Fruit fly (Drosophila melanogaster) whole organism, embryonic: Measurements from ENCODE around the gene CG1764.

ENCODE experiments used
- Atf-2 ChIP-seq: fragments of 200-800 bp; sonication (Bioruptor generic); optimal IDR thresholded peaks from 2 replicates; lab custom pipeline; 2016; ENCODE audit warnings: missing biosample characterization, missing genetic modification characterization
- Blimp-1 ChIP-seq: fragments of 200-800 bp; sonication (Bioruptor generic); optimal IDR thresholded peaks from 3 replicates; lab custom pipeline; 2018; ENCODE audit warnings: missing biosample characterization, missing genetic modification characterization, mild to moderate bottlenecking, moderate library complexity, missing genetic modification reagents
- CG10366 ChIP-seq: fragments of 200-800 bp; sonication (Bioruptor generic); IDR thresholded peaks from 2 replicates; pipeline ENCODE4 v1.3.6; 2022; ENCODE audit warnings: missing biosample characterization, missing genetic modification characterization
- CG11398 ChIP-seq: fragments of 200-800 bp; sonication (Bioruptor generic); optimal IDR thresholded peaks from 2 replicates; lab custom pipeline; 2016; ENCODE audit warnings: missing biosample characterization, missing genetic modification characterization
- CG11504 ChIP-seq: fragments of 200-800 bp; sonication (Bioruptor generic); optimal IDR thresholded peaks from 3 replicates; lab custom pipeline; 2019; ENCODE audit warnings: missing biosample characterization, mild to moderate bottlenecking, missing genetic modification characterization, moderate library complexity
- CG12744 ChIP-seq: fragments of 200-800 bp; sonication (Bioruptor generic); optimal IDR thresholded peaks from 2 replicates; lab custom pipeline; 2016; ENCODE audit warnings: missing biosample characterization, missing genetic modification characterization
- CG14860 ChIP-seq: fragments of 200-800 bp; sonication (Bioruptor generic); IDR thresholded peaks from 3 replicates; pipeline ENCODE4 v1.3.6; 2022; ENCODE audit warnings: missing biosample characterization, missing genetic modification characterization; ENCODE audit not compliant: partially characterized antibody
- CG15514 ChIP-seq: fragments of 200-800 bp; sonication (Bioruptor generic); optimal IDR thresholded peaks from 3 replicates; lab custom pipeline; 2017; ENCODE audit warnings: missing biosample characterization, missing genetic modification characterization, mild to moderate bottlenecking, moderate library complexity, missing genetic modification reagents
- CG1603 ChIP-seq: fragments of 200-800 bp; sonication (Bioruptor generic); optimal IDR thresholded peaks from 2 replicates; lab custom pipeline; 2019; ENCODE audit warnings: missing biosample characterization, mild to moderate bottlenecking, missing genetic modification characterization, moderate library complexity
- CG17328 ChIP-seq: fragments of 200-800 bp; sonication (Bioruptor generic); IDR thresholded peaks from 2 replicates; pipeline ENCODE4 v1.3.6; 2022; ENCODE audit warnings: missing biosample characterization, missing genetic modification characterization
- CG33557 ChIP-seq: fragments of 200-800 bp; sonication (Bioruptor generic); optimal IDR thresholded peaks from 2 replicates; lab custom pipeline; 2019; ENCODE audit warnings: missing biosample characterization, mild to moderate bottlenecking, missing genetic modification characterization, moderate library complexity
- CG34224 ChIP-seq: fragments of 200-800 bp; sonication (Bioruptor generic); IDR thresholded peaks from 3 replicates; pipeline ENCODE4 v1.3.6; 2022; ENCODE audit warnings: missing biosample characterization, missing genetic modification characterization; ENCODE audit not compliant: partially characterized antibody
- CG3847 ChIP-seq: fragments of 200-800 bp; sonication (Bioruptor generic); IDR thresholded peaks from 2 replicates; pipeline ENCODE4 v1.3.6; 2022; ENCODE audit warnings: missing biosample characterization, missing genetic modification characterization
- CG4360 ChIP-seq: fragments of 200-800 bp; sonication (Bioruptor generic); IDR thresholded peaks from 2 replicates; pipeline ENCODE4 v1.3.6; 2022; ENCODE audit warnings: missing biosample characterization, missing genetic modification characterization
- CG4730 ChIP-seq: fragments of 200-800 bp; sonication (Bioruptor generic); IDR thresholded peaks from 2 replicates; pipeline ENCODE4 v1.3.6; 2022; ENCODE audit warnings: missing biosample characterization, missing genetic modification characterization
- CG4854 ChIP-seq: fragments of 200-800 bp; sonication (Bioruptor generic); optimal IDR thresholded peaks from 2 replicates; lab custom pipeline; 2016; ENCODE audit warnings: missing biosample characterization, missing genetic modification characterization, inconsistent platforms
- CG7786 ChIP-seq: fragments of 200-800 bp; sonication (Bioruptor generic); optimal IDR thresholded peaks from 2 replicates; lab custom pipeline; 2016; ENCODE audit warnings: missing biosample characterization, missing genetic modification characterization
- CG7963 ChIP-seq: fragments of 200-800 bp; sonication (Bioruptor generic); IDR thresholded peaks from 3 replicates; pipeline ENCODE4 v1.3.6; 2022; ENCODE audit warnings: missing biosample characterization, missing genetic modification characterization; ENCODE audit not compliant: partially characterized antibody
- CTCF ChIP-seq: fragments of 200-800 bp; sonication (Bioruptor generic); optimal IDR thresholded peaks from 2 replicates; lab custom pipeline; 2017; ENCODE audit warnings: missing biosample characterization, mild to moderate bottlenecking, missing genetic modification characterization, moderate library complexity
- Chrac-16 ChIP-seq: fragments of 200-800 bp; sonication (Bioruptor generic); optimal IDR thresholded peaks from 3 replicates; lab custom pipeline; 2016; ENCODE audit warnings: missing biosample characterization, missing genetic modification characterization
- Dip2 ChIP-seq: fragments of 200-800 bp; sonication (Bioruptor generic); IDR thresholded peaks from 2 replicates; pipeline ENCODE4 v1.3.6; 2022; ENCODE audit warnings: missing biosample characterization, missing genetic modification characterization
- Dll ChIP-seq: fragments of 200-800 bp; sonication (Bioruptor generic); IDR thresholded peaks from 4 replicates; pipeline ENCODE4 v1.3.6; 2022; ENCODE audit warnings: missing biosample characterization, missing genetic modification characterization; ENCODE audit not compliant: partially characterized antibody
- Eip74EF ChIP-seq, 2 experiments: fragments of 200-800 bp in 1 of 2; fragments of >200 bp in 1 of 2; sonication (Bioruptor generic) in 1 of 2; optimal IDR thresholded peaks; 2 replicates each; lab custom pipeline; 2017 to 2019; ENCODE audit warnings: missing biosample characterization in 2 of 2, missing genetic modification characterization in 2 of 2, mild to moderate bottlenecking in 1 of 2, moderate library complexity in 1 of 2
- HmgZ ChIP-seq: fragments of 200-800 bp; sonication (Bioruptor generic); optimal IDR thresholded peaks from 2 replicates; lab custom pipeline; 2018; ENCODE audit warnings: missing biosample characterization, mild to moderate bottlenecking, missing genetic modification characterization
- Meics ChIP-seq: fragments of 200-800 bp; sonication (Bioruptor generic); optimal IDR thresholded peaks from 2 replicates; lab custom pipeline; 2017; ENCODE audit warnings: missing biosample characterization, mild to moderate bottlenecking, missing genetic modification characterization
- Opbp ChIP-seq: fragments of 200-800 bp; sonication (Bioruptor generic); IDR thresholded peaks from 3 replicates; pipeline ENCODE4 v1.3.6; 2022; ENCODE audit warnings: missing biosample characterization, missing genetic modification characterization; ENCODE audit not compliant: partially characterized antibody
- Optix ChIP-seq: fragments of 200-800 bp; sonication (Bioruptor generic); IDR thresholded peaks from 3 replicates; pipeline ENCODE4 v1.3.6; 2022; ENCODE audit warnings: missing biosample characterization, missing genetic modification characterization
- Ravus ChIP-seq: fragments of 200-800 bp; sonication (Bioruptor generic); IDR thresholded peaks from 2 replicates; pipeline ENCODE4 v1.3.6; 2022; ENCODE audit warnings: missing biosample characterization, missing genetic modification characterization
- Sox100B ChIP-seq: fragments of 200-800 bp; sonication (Bioruptor generic); optimal IDR thresholded peaks from 3 replicates; lab custom pipeline; 2018; ENCODE audit warnings: missing biosample characterization, mild to moderate bottlenecking, missing genetic modification characterization
- Sry-β ChIP-seq: fragments of 200-800 bp; sonication (Bioruptor generic); optimal IDR thresholded peaks from 2 replicates; lab custom pipeline; 2018; ENCODE audit warnings: missing biosample characterization, mild to moderate bottlenecking, missing genetic modification characterization, moderate library complexity
- YL-1 ChIP-seq: fragments of 200-800 bp; sonication (Bioruptor generic); optimal IDR thresholded peaks from 3 replicates; lab custom pipeline; 2017; ENCODE audit warnings: missing biosample characterization, mild to moderate bottlenecking, missing genetic modification characterization
- az2 ChIP-seq: fragments of 200-800 bp; sonication (Bioruptor generic); optimal IDR thresholded peaks from 3 replicates; lab custom pipeline; 2016; ENCODE audit warnings: missing biosample characterization, missing genetic modification characterization
- cad ChIP-seq: fragments of >200 bp; optimal IDR thresholded peaks from 2 replicates; lab custom pipeline; 2017; ENCODE audit warnings: missing biosample characterization, missing genetic modification characterization
- croc ChIP-seq: fragments of 200-800 bp; sonication (Bioruptor generic); conservative IDR thresholded peaks from 3 replicates; pipeline ENCODE4 v1.3.6; 2022; ENCODE audit warnings: missing biosample characterization, missing genetic modification characterization
- en ChIP-seq: fragments of 200-800 bp; sonication (Bioruptor generic); optimal IDR thresholded peaks from 2 replicates; lab custom pipeline; 2016; ENCODE audit warnings: missing biosample characterization, missing genetic modification characterization
- gem ChIP-seq: fragments of 200-800 bp; sonication (Bioruptor generic); optimal IDR thresholded peaks from 2 replicates; lab custom pipeline; 2019; ENCODE audit warnings: missing biosample characterization, mild to moderate bottlenecking, missing genetic modification characterization, moderate library complexity
- gsb-n ChIP-seq: fragments of 200-800 bp; sonication (Bioruptor generic); optimal IDR thresholded peaks from 3 replicates; lab custom pipeline; 2018; ENCODE audit warnings: missing biosample characterization, mild to moderate bottlenecking, missing genetic modification characterization
- ind ChIP-seq: fragments of 200-800 bp; sonication (Bioruptor generic); optimal IDR thresholded peaks from 3 replicates; lab custom pipeline; 2016; ENCODE audit warnings: missing biosample characterization, missing genetic modification characterization
- lab ChIP-seq: fragments of 200-800 bp; sonication (Bioruptor generic); optimal IDR thresholded peaks from 3 replicates; lab custom pipeline; 2017; ENCODE audit warnings: missing biosample characterization, missing genetic modification characterization, mild to moderate bottlenecking, moderate library complexity, missing genetic modification reagents
- lmd ChIP-seq: fragments of 200-800 bp; sonication (Bioruptor generic); IDR thresholded peaks from 2 replicates; pipeline ENCODE4 v1.3.6; 2022; ENCODE audit warnings: missing biosample characterization, missing genetic modification characterization
- pfk ChIP-seq: fragments of 200-800 bp; sonication (Bioruptor generic); optimal IDR thresholded peaks from 2 replicates; lab custom pipeline; 2018; ENCODE audit warnings: missing biosample characterization, mild to moderate bottlenecking, missing genetic modification characterization, moderate library complexity
- pzg ChIP-seq: fragments of 200-800 bp; sonication (Bioruptor generic); optimal IDR thresholded peaks from 3 replicates; lab custom pipeline; 2018; ENCODE audit warnings: missing biosample characterization, mild to moderate bottlenecking, missing genetic modification characterization, moderate library complexity
- rib ChIP-seq: fragments of 200-800 bp; sonication (Bioruptor generic); IDR thresholded peaks from 2 replicates; pipeline ENCODE4 v1.3.6; 2022; ENCODE audit warnings: missing biosample characterization, missing genetic modification characterization
- so ChIP-seq: fragments of 200-800 bp; sonication (Bioruptor generic); IDR thresholded peaks from 3 replicates; pipeline ENCODE4 v1.3.6; 2022; ENCODE audit warnings: missing biosample characterization, missing genetic modification characterization
- sob ChIP-seq: fragments of 200-800 bp; sonication (Bioruptor generic); IDR thresholded peaks from 2 replicates; pipeline ENCODE4 v1.3.6; 2022; ENCODE audit warnings: missing biosample characterization, missing genetic modification characterization
- sug ChIP-seq: fragments of 200-800 bp; optimal IDR thresholded peaks from 2 replicates; lab custom pipeline; 2019; ENCODE audit warnings: missing biosample characterization, mild to moderate bottlenecking, missing genetic modification characterization, moderate library complexity
- tna ChIP-seq: fragments of 200-800 bp; sonication (Bioruptor generic); IDR thresholded peaks from 2 replicates; pipeline ENCODE4 v1.3.6; 2022; ENCODE audit warnings: missing biosample characterization, missing genetic modification characterization; ENCODE audit not compliant: partially characterized antibody
- toy ChIP-seq: fragments of 200-800 bp; sonication (Bioruptor generic); IDR thresholded peaks from 2 replicates; pipeline ENCODE4 v1.3.6; 2022; ENCODE audit warnings: missing biosample characterization, missing genetic modification characterization
- vvl ChIP-seq: fragments of 200-800 bp; sonication (Bioruptor generic); IDR thresholded peaks from 2 replicates; pipeline ENCODE4 v1.3.6; 2022; ENCODE audit warnings: missing biosample characterization, missing genetic modification characterization

CG1764 gene

dm6 chrX:13296405-13297183, 5.6 kb downstream of the CG1764 start, which contains the start of gene CG1622 (continued):
- no peak for TF ChIP-seq en (GFP tag; lab: Kevin White, UChicago)
- no peak for TF ChIP-seq HmgZ (tag; lab: Kevin White, UChicago)
- no peak for TF ChIP-seq gem (tag; lab: Kevin White, UChicago)
- no peak for TF ChIP-seq Blimp-1 (GFP tag; lab: Kevin White, UChicago)
- TF ChIP-seq Dip2 (GFP tag; lab: Robert Waterston, UW): no peak
- TF ChIP-seq vvl (GFP tag; lab: Robert Waterston, UW): peak; percentile 52; the same call in 1 of the 2 replicates
- TF ChIP-seq CG12744 (GFP tag; lab: Kevin White, UChicago): no peak
- no peak for TF ChIP-seq CG11398 (GFP tag; lab: Kevin White, UChicago)
- peak; percentile 17 for TF ChIP-seq Chrac-16
- TF ChIP-seq Optix (GFP tag; lab: Robert Waterston, UW): no peak
- no peak for TF ChIP-seq CG7786 (GFP tag; lab: Kevin White, UChicago)
- TF ChIP-seq cad (GFP tag; lab: Kevin White, UChicago): no peak
- peak; percentile 40 for TF ChIP-seq CG15514
- no peak for TF ChIP-seq toy (GFP tag; lab: Robert Waterston, UW)
- TF ChIP-seq Dll (GFP tag; lab: Robert Waterston, UW): no peak
- peak; percentile 41; the same call in 1 of the 3 replicates for TF ChIP-seq CG34224 (GFP tag; lab: Robert Waterston, UW)
- TF ChIP-seq CG7963 (GFP tag; lab: Robert Waterston, UW): no peak
- no peak for TF ChIP-seq CG10366 (GFP tag; lab: Robert Waterston, UW)
- TF ChIP-seq pfk (GFP tag; lab: Kevin White, UChicago): no peak
- no peak for TF ChIP-seq CG1603
- peak; percentile 45 for TF ChIP-seq ind (GFP tag; lab: Kevin White, UChicago)
- no peak for TF ChIP-seq croc (GFP tag; lab: Robert Waterston, UW)
- peak; percentile 31; the same call in 1 of the 2 replicates for TF ChIP-seq lmd
- no peak for TF ChIP-seq CTCF (GFP tag; lab: Kevin White, UChicago)
- no peak for TF ChIP-seq gsb-n (tag; lab: Kevin White, UChicago)
- peak; percentile 37 for TF ChIP-seq pzg (GFP tag; lab: Kevin White, UChicago)
- TF ChIP-seq YL-1: peak; percentile 16
- TF ChIP-seq CG4360: no peak
- no peak for TF ChIP-seq CG33557 (GFP tag; lab: Kevin White, UChicago)
- TF ChIP-seq so (GFP tag; lab: Robert Waterston, UW): no peak
- TF ChIP-seq Opbp (GFP tag; lab: Robert Waterston, UW): 0 out of 3 replicates have a peak, but pooled peaks have one; percentile 32
- no peak for TF ChIP-seq CG11504
- TF ChIP-seq lab (GFP tag; lab: Kevin White, UChicago): no peak
- TF ChIP-seq Atf-2 (GFP tag; lab: Kevin White, UChicago): no peak
- TF ChIP-seq Sox100B (GFP tag; lab: Kevin White, UChicago): no peak
- no peak for TF ChIP-seq CG4730 (GFP tag; lab: Robert Waterston, UW)
- TF ChIP-seq Meics (GFP tag; lab: Kevin White, UChicago): peak; percentile 17
- TF ChIP-seq sug (tag; lab: Kevin White, UChicago): peak; percentile 51
- TF ChIP-seq az2: peak; percentile 27
- TF ChIP-seq Eip74EF (GFP tag; optimal IDR thresholded peaks at IDR 0.05; lab: Kevin White, UChicago): no peak
- TF ChIP-seq Sry-β (GFP tag; lab: Kevin White, UChicago): peak; percentile 51
- no peak for TF ChIP-seq CG3847 (GFP tag; lab: Robert Waterston, UW)
- peak; percentile 29; the same call in 1 of the 2 replicates for TF ChIP-seq CG17328 (GFP tag; lab: Robert Waterston, UW)
- peak; percentile 67 for TF ChIP-seq sob (GFP tag; lab: Robert Waterston, UW)
- no peak for TF ChIP-seq tna
- no peak for TF ChIP-seq Ravus (GFP tag; lab: Robert Waterston, UW)
- 0 out of 2 replicates have a peak, but pooled peaks have one; percentile 11 for TF ChIP-seq rib (GFP tag; lab: Robert Waterston, UW)
- TF ChIP-seq CG14860 (GFP tag; lab: Robert Waterston, UW): 0 out of 3 replicates have a peak, but pooled peaks have one; percentile 22
- TF ChIP-seq CG4854 (GFP tag; lab: Kevin White, UChicago): no peak
